Fruit fly (Drosophila melanogaster) Kc167 (cell line): ENCODE measurements around the gene Pits.

Experiments
- Myc ChIP-seq: fragments of >200 bp; optimal IDR thresholded peaks from 2 replicates; lab custom pipeline; 2017; ENCODE audit warnings: missing external identifiers
- Sin3A ChIP-seq: fragments of >200 bp; optimal IDR thresholded peaks from 2 replicates; lab custom pipeline; 2018; ENCODE audit warnings: missing external identifiers
- h ChIP-seq: fragments of >200 bp; optimal IDR thresholded peaks from 3 replicates; lab custom pipeline; 2018; ENCODE audit warnings: missing external identifiers
- insv ChIP-seq: fragments of >200 bp; optimal IDR thresholded peaks from 3 replicates; lab custom pipeline; 2018; ENCODE audit warnings: missing external identifiers
- psq ChIP-seq: fragments of >200 bp; optimal IDR thresholded peaks from 2 replicates; lab custom pipeline; 2017; ENCODE audit warnings: missing external identifiers
- ttk ChIP-seq: sonication (Bioruptor generic); optimal IDR thresholded peaks from 2 replicates; lab custom pipeline; 2017; ENCODE audit warnings: missing external identifiers

DNA sequence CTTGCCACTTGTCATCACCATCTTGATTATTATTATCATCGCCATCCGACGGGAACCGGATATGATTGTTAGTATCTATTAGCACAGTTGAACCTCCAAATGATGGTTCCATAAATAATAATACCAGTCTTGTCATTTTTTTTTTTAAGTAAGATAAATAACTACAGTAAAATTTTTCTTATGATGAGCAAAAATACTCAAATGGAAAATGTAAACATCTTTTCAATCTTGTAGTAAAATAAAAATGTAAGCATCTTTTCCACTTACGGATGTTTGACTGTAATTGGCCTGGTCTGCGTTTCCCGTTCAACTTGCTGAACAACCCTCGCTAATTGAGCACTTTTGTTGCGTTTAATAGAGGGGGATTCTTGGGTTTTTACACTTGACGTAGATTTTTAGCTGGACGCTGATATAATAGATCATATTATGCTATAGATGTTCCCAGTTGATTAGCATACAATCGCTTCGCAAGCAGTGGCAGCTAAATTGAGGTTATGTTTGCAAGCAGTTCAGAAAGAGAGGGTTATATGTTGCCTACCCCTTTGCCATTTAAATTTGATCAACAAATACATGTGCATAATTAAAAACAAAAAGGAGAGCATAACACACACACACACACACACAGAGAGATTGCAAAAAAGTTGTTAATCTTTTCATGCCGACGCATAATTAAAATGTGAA lies 42.7 kb upstream of the Pits start:
- TF ChIP-seq psq (lab: Kevin White, UChicago) (no peak), h (lab: Kevin White, UChicago) (no peak), Sin3A (lab: Kevin White, UChicago) (no peak), Myc (lab: Kevin White, UChicago) (no peak), ttk (no peak), insv (lab: Kevin White, UChicago) (no peak)
